Worm (Caenorhabditis elegans): Measurements from ENCODE around the gene C50E10.2.

ce11 chrII:12289085-12289484 is 20.4 kb downstream of the C50E10.2 start, which contains the start of gene Y57A10A.31:
- TF ChIP-seq bed-2 (GFP tag; IDR thresholded peaks at IDR 0.05), result no peak
- no peak for TF ChIP-seq dpl-1 (GFP tag; optimal IDR thresholded peaks at IDR 0.05)
- TF ChIP-seq F57C9.4 (tag; optimal IDR thresholded peaks at IDR 0.05), result no peak
- no peak for TF ChIP-seq ccch-3 (GFP tag; optimal IDR thresholded peaks at IDR 0.05)
- no peak for TF ChIP-seq ztf-6 (GFP tag; IDR thresholded peaks at IDR 0.05)
- no peak for TF ChIP-seq unc-130 (GFP tag; optimal IDR thresholded peaks at IDR 0.05)
- TF ChIP-seq nhr-27 (tag; optimal IDR thresholded peaks at IDR 0.05), result no peak

All from whole organism, young adult.